Worm (Caenorhabditis elegans): ENCODE measurements around the gene F14H12.3.

DNA sequence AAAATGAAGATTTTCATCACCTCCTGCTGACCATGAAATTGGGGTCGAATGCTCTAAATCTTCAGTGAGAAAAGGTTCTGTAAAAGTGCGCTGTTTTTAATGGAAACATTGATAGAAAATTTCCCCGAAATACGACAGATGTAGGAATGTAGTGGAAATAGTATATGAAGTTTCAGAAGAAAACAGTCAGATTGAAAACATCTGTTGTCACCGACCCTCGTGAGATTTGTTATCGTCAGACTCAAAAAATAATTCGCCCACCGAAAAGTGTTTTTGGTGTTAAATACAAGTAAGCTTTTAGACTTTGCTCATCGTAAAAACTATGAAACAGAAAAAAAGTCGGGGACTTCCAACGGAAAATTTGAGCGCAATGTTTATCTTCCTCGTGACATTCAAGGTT, 20.9 kb downstream of the F14H12.3 start, which contains the start of gene F14H12.8:
- TF ChIP-seq drap-1 (GFP tag; optimal IDR thresholded peaks at IDR 0.05) (no peak), ztf-11 (tag; optimal IDR thresholded peaks at IDR 0.05) (no peak), hlh-1 (tag; optimal IDR thresholded peaks at IDR 0.05) (no peak), mep-1 (tag; optimal IDR thresholded peaks at IDR 0.05) (no peak), elt-1 (tag; optimal IDR thresholded peaks at IDR 0.05; ENCODE audit: borderline replicate concordance, insufficient read depth) (no peak), ham-2 (GFP tag; optimal IDR thresholded peaks at IDR 0.05) (no peak)
